Worm (Caenorhabditis elegans) whole organism, L1 larva: ENCODE results near the gene B0554.4.

Source experiments
- mep-1 ChIP-seq: fragments of 150-350 bp; optimal IDR thresholded peaks from 2 replicates; lab custom pipeline; 2014; ENCODE audit warnings: missing biosample characterization, missing genetic modification characterization
- nhr-77 ChIP-seq: fragments of 150-350 bp; optimal IDR thresholded peaks from 2 replicates; lab custom pipeline; 2014; ENCODE audit warnings: missing biosample characterization, missing genetic modification characterization
- snu-23 ChIP-seq: sonication (generic microtip); optimal IDR thresholded peaks from 2 replicates; lab custom pipeline; 2016; ENCODE audit warnings: missing genetic modification characterization, missing compliant biosample characterization
- zag-1 ChIP-seq: fragments of 150-350 bp; optimal IDR thresholded peaks from 2 replicates; lab custom pipeline; 2014; ENCODE audit warnings: missing biosample characterization, missing genetic modification characterization

- TF ChIP-seq snu-23 (GFP tag; lab: Kevin White, UChicago) (no peak), zag-1 (tag; lab: Kevin White, UChicago) (no peak), nhr-77 (no peak), mep-1 (tag; lab: Kevin White, UChicago) (no peak)
These were observed at the start of gene B0554.4 for ce11 chrV:428844-429243.
